Fruit fly (Drosophila melanogaster): ENCODE results near the gene CG31088.
A peak's percentile ranks its signal among the peaks of the same experiment; 100 is the strongest.

CG31088 gene

dm6 chr3R:15973488-15973975 lies 22.8 kb upstream of the CG31088 start (continued):
- TF ChIP-seq Atf3 (GFP tag; optimal IDR thresholded peaks at IDR 0.05) (no peak), CG13775 (GFP tag; optimal IDR thresholded peaks at IDR 0.05) (no peak), Asciz (GFP tag; optimal IDR thresholded peaks at IDR 0.05) (no peak), Ets65A (GFP tag) (peak; percentile 45), CG11085 (GFP tag; IDR thresholded peaks at IDR 0.05) (no peak), CG17612 (GFP tag; IDR thresholded peaks at IDR 0.05) (no peak), CG34376 (GFP tag; optimal IDR thresholded peaks at IDR 0.05) (peak; percentile 76), CG16779 (GFP tag; IDR thresholded peaks at IDR 0.05) (no peak), CG8290 (GFP tag; optimal IDR thresholded peaks at IDR 0.05) (no peak), CG8290 (tag; optimal IDR thresholded peaks at IDR 0.05) (peak in 1 of 2 experiments; percentile 67), HHEX (GFP tag; optimal IDR thresholded peaks at IDR 0.05) (peak; percentile 0), CG12659 (GFP tag; optimal IDR thresholded peaks at IDR 0.05) (peak; percentile 3), CG4707 (GFP tag; optimal IDR thresholded peaks at IDR 0.05) (peak; percentile 10), sqz (GFP tag; optimal IDR thresholded peaks at IDR 0.05) (peak; percentile 10), CG14860 (GFP tag; IDR thresholded peaks at IDR 0.05; ENCODE audit: partially characterized antibody) (no peak), CG9727 (GFP tag; optimal IDR thresholded peaks at IDR 0.05) (no peak), pzg (GFP tag; optimal IDR thresholded peaks at IDR 0.05) (peak; percentile 21), CG3847 (GFP tag; IDR thresholded peaks at IDR 0.05) (no peak), CG15011 (GFP tag; optimal IDR thresholded peaks at IDR 0.05) (no peak), dm (GFP tag; optimal IDR thresholded peaks at IDR 0.05) (peak; percentile 59), Scr (GFP tag; IDR thresholded peaks at IDR 0.05; ENCODE audit: partially characterized antibody) (no peak), abd-A (tag; optimal IDR thresholded peaks at IDR 0.05) (peak; percentile 94), al (GFP tag; IDR thresholded peaks at IDR 0.05) (no peak), CG1529 (GFP tag; optimal IDR thresholded peaks at IDR 0.05) (no peak), CG8281 (tag; optimal IDR thresholded peaks at IDR 0.05) (no peak), sug (tag; optimal IDR thresholded peaks at IDR 0.05) (peak; percentile 49), D19B (GFP tag; optimal IDR thresholded peaks at IDR 0.05) (no peak), CG11504 (tag; optimal IDR thresholded peaks at IDR 0.05) (peak; percentile 41), CG17385 (GFP tag; optimal IDR thresholded peaks at IDR 0.05) (peak; percentile 84), Dip2 (GFP tag; IDR thresholded peaks at IDR 0.05) (no peak), CG3995 (GFP tag; optimal IDR thresholded peaks at IDR 0.05) (no peak), HmgD (GFP tag; optimal IDR thresholded peaks at IDR 0.05) (peak; percentile 89), da (GFP tag; optimal IDR thresholded peaks at IDR 0.05) (peak; percentile 56), CG10543 (GFP tag; optimal IDR thresholded peaks at IDR 0.05) (peak; percentile 69), tgo (GFP tag; IDR thresholded peaks at IDR 0.05) (no peak), Mad (GFP tag; optimal IDR thresholded peaks at IDR 0.05) (peak; percentile 19), Max (GFP tag; optimal IDR thresholded peaks at IDR 0.05) (peak; percentile 43), ken (GFP tag; IDR thresholded peaks at IDR 0.05) (no peak), HLH4C (GFP tag; IDR thresholded peaks at IDR 0.05; ENCODE audit: partially characterized antibody) (no peak), lmd (GFP tag; IDR thresholded peaks at IDR 0.05) (no peak), maf-S (GFP tag; optimal IDR thresholded peaks at IDR 0.05) (peak; percentile 17), wek (GFP tag; optimal IDR thresholded peaks at IDR 0.05) (peak; percentile 22), nmo (GFP tag; optimal IDR thresholded peaks at IDR 0.05) (peak; percentile 24), Hmx (GFP tag; optimal IDR thresholded peaks at IDR 0.05) (no peak), MTF-1 (GFP tag; optimal IDR thresholded peaks at IDR 0.05; ENCODE audit: borderline replicate concordance) (no peak), pnt (GFP tag; optimal IDR thresholded peaks at IDR 0.05) (no peak), CG3163 (GFP tag; optimal IDR thresholded peaks at IDR 0.05) (peak; percentile 94), MESR4 (GFP tag; optimal IDR thresholded peaks at IDR 0.05) (peak; percentile 76), Dip3 (GFP tag; optimal IDR thresholded peaks at IDR 0.05) (peak; percentile 69), Drgx (GFP tag; IDR thresholded peaks at IDR 0.05) (no peak), ase (GFP tag; IDR thresholded peaks at IDR 0.05) (no peak), Myb (GFP tag; optimal IDR thresholded peaks at IDR 0.05) (no peak)
